Worm (Caenorhabditis elegans): ENCODE measurements around the gene C17C3.11.

DNA sequence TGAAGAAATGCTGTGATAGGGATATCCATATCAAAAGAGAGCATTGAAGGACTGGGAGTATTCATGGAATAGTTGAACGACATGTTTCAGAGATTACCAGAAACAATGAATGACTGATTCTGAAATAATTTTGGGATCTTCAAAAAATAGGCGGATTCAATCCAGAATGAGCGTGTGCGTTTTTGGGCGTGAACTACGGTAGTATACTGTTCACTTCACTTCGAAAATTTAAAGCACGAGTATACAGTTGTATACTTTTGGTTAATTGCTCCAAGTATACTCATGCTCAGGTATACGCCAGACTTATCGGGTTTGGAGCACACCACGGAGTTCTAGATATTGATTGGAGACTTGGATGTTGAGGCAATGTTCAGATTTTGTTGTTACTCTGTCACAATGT is 12.3 kb upstream of the C17C3.11 start, which contains the start of gene tbx-35:
- TF ChIP-seq pes-1 (GFP tag; IDR thresholded peaks at IDR 0.05) (no peak), flt-1 (GFP tag; IDR thresholded peaks at IDR 0.05) (no peak), F13C5.2 (tag; optimal IDR thresholded peaks at IDR 0.05) (no peak), ceh-13 (GFP tag; optimal IDR thresholded peaks at IDR 0.05) (no peak), ama-1 (optimal IDR thresholded peaks at IDR 0.05) (no peak), ets-7 (tag; optimal IDR thresholded peaks at IDR 0.05) (no peak)

All from whole organism, early embryonic.